Worm (Caenorhabditis elegans) whole organism, L1 larva: Measurements from ENCODE around the gene feh-1.

Source experiments
- C34B4.2 ChIP-seq: sonication (generic microtip); optimal IDR thresholded peaks from 2 replicates; lab custom pipeline; 2017; ENCODE audit warnings: mild to moderate bottlenecking, missing genetic modification characterization, missing compliant biosample characterization
- Y116A8C.19 ChIP-seq: sonication (generic microtip); optimal IDR thresholded peaks from 2 replicates; lab custom pipeline; 2016; ENCODE audit warnings: missing compliant biosample characterization, missing genetic modification characterization, borderline replicate concordance
- alr-1 ChIP-seq: fragments of 200-800 bp; sonication (Bioruptor generic); optimal IDR thresholded peaks from 2 replicates; lab custom pipeline; 2018; ENCODE audit warnings: borderline replicate concordance, mild to moderate bottlenecking, missing genetic modification characterization, missing compliant biosample characterization
- aly-2 ChIP-seq: fragments of 150-350 bp; optimal IDR thresholded peaks from 2 replicates; lab custom pipeline; 2014; ENCODE audit warnings: missing biosample characterization, missing genetic modification characterization
- ceh-63 ChIP-seq: fragments of 200-800 bp; sonication (Bioruptor generic); optimal IDR thresholded peaks from 2 replicates; lab custom pipeline; 2018; ENCODE audit warnings: mild to moderate bottlenecking, missing genetic modification characterization, missing compliant biosample characterization
- ceh-8 ChIP-seq: fragments of 200-800 bp; sonication (Bioruptor generic); optimal IDR thresholded peaks from 2 replicates; lab custom pipeline; 2018; ENCODE audit warnings: mild to moderate bottlenecking, missing genetic modification characterization, moderate library complexity, missing compliant biosample characterization
- ceh-82 ChIP-seq, 3 experiments: fragments of 150-350 bp in 1 of 3; sonication (generic microtip) in 2 of 3; optimal IDR thresholded peaks; 2 replicates each; lab custom pipeline; 2014 to 2017; ENCODE audit warnings: missing biosample characterization in 3 of 3, missing genetic modification characterization in 3 of 3
- ces-1 ChIP-seq: fragments of 150-350 bp; optimal IDR thresholded peaks from 2 replicates; lab custom pipeline; 2014; ENCODE audit warnings: missing biosample characterization, missing genetic modification reagents, missing genetic modification characterization
- egl-13 ChIP-seq: sonication (generic microtip); optimal IDR thresholded peaks from 2 replicates; lab custom pipeline; 2016; ENCODE audit warnings: missing genotype, missing genetic modification reagents, missing genetic modification characterization, missing compliant biosample characterization
- elt-2 ChIP-seq: sonication (generic microtip); optimal IDR thresholded peaks from 2 replicates; lab custom pipeline; 2016; ENCODE audit warnings: missing genetic modification characterization, mild to moderate bottlenecking, inconsistent platforms, missing compliant biosample characterization, missing genetic modification reagents
- elt-3 ChIP-seq, 6 experiments: fragments of 150-350 bp in 1 of 6; sonication (generic microtip); optimal IDR thresholded peaks; 2 replicates each; lab custom pipeline; 2017 to 2018; ENCODE audit warnings: missing biosample characterization in 6 of 6, missing genetic modification characterization in 6 of 6, inconsistent platforms in 1 of 6
- fkh-10 ChIP-seq: sonication (generic microtip); optimal IDR thresholded peaks from 2 replicates; lab custom pipeline; 2017; ENCODE audit warnings: missing biosample characterization, missing genetic modification reagents, missing genetic modification characterization
- grh-1 ChIP-seq: fragments of 200-800 bp; sonication (Bioruptor generic); IDR thresholded peaks from 2 replicates; pipeline ENCODE4 v1.3.6; 2022; ENCODE audit warnings: missing genetic modification reagents, missing genetic modification characterization, missing compliant biosample characterization
- hlh-17 ChIP-seq: fragments of 200-800 bp; sonication (Bioruptor generic); optimal IDR thresholded peaks from 2 replicates; lab custom pipeline; 2018; ENCODE audit warnings: missing genetic modification characterization, mild to moderate bottlenecking, missing compliant biosample characterization, moderate library complexity, borderline replicate concordance
- hlh-4 ChIP-seq: sonication (generic microtip); optimal IDR thresholded peaks from 2 replicates; lab custom pipeline; 2016; ENCODE audit warnings: mild to moderate bottlenecking, missing genetic modification characterization, missing compliant biosample characterization
- jun-1 ChIP-seq: fragments of 150-350 bp; optimal IDR thresholded peaks from 2 replicates; lab custom pipeline; 2014; ENCODE audit warnings: missing biosample characterization, missing genetic modification reagents, missing genetic modification characterization
- lin-13 ChIP-seq: fragments of 150-350 bp; optimal IDR thresholded peaks from 2 replicates; lab custom pipeline; 2014; ENCODE audit warnings: missing biosample characterization, missing genetic modification reagents, missing genetic modification characterization
- lin-35 ChIP-seq, 2 experiments: fragments of 150-350 bp; optimal IDR thresholded peaks; 2 replicates each; lab custom pipeline; 2014; ENCODE audit warnings: missing biosample characterization in 2 of 2, missing genetic modification characterization in 2 of 2, missing genetic modification reagents in 2 of 2
- lir-3 ChIP-seq: sonication (generic microtip); optimal IDR thresholded peaks from 2 replicates; lab custom pipeline; 2016; ENCODE audit warnings: mild to moderate bottlenecking, missing genetic modification characterization, moderate library complexity, missing compliant biosample characterization; ENCODE audit not compliant: poor library complexity
- mef-2 ChIP-seq: fragments of 150-350 bp; optimal IDR thresholded peaks from 2 replicates; lab custom pipeline; 2014; ENCODE audit warnings: missing biosample characterization, missing genetic modification characterization
- nhr-11 ChIP-seq: fragments of 150-350 bp; optimal IDR thresholded peaks from 2 replicates; lab custom pipeline; 2014; ENCODE audit warnings: missing biosample characterization, missing genetic modification characterization
- nhr-12 ChIP-seq: sonication (generic microtip); optimal IDR thresholded peaks from 2 replicates; lab custom pipeline; 2017; ENCODE audit warnings: missing biosample characterization, missing genetic modification characterization
- nhr-28 ChIP-seq: fragments of 150-350 bp; optimal IDR thresholded peaks from 2 replicates; lab custom pipeline; 2014; ENCODE audit warnings: missing biosample characterization, missing genetic modification characterization
- nhr-47 ChIP-seq: sonication (generic microtip); optimal IDR thresholded peaks from 2 replicates; lab custom pipeline; 2016; ENCODE audit warnings: mild to moderate bottlenecking, missing genetic modification characterization, moderate library complexity, missing compliant biosample characterization
- pag-3 ChIP-seq: sonication (generic microtip); optimal IDR thresholded peaks from 2 replicates; lab custom pipeline; 2017; ENCODE audit warnings: missing genetic modification characterization, mild to moderate bottlenecking, missing compliant biosample characterization, antibody characterized with exemption, borderline replicate concordance; ENCODE audit not compliant: insufficient read depth
- pax-3 ChIP-seq: fragments of 200-800 bp; sonication (Bioruptor generic); optimal IDR thresholded peaks from 2 replicates; lab custom pipeline; 2018; ENCODE audit warnings: mild to moderate bottlenecking, missing genetic modification characterization, moderate library complexity, missing compliant biosample characterization
- rnt-1 ChIP-seq: sonication (generic microtip); optimal IDR thresholded peaks from 2 replicates; lab custom pipeline; 2016; ENCODE audit warnings: mild to moderate bottlenecking, missing genetic modification characterization, moderate library complexity, missing compliant biosample characterization
- skn-1 ChIP-seq: fragments of 150-350 bp; optimal IDR thresholded peaks from 2 replicates; lab custom pipeline; 2014; ENCODE audit warnings: missing biosample characterization, missing genetic modification characterization
- snpc-4 ChIP-seq: fragments of 150-350 bp; optimal IDR thresholded peaks from 2 replicates; lab custom pipeline; 2014; ENCODE audit warnings: missing biosample characterization, missing genetic modification characterization
- sptf-1 ChIP-seq: fragments of 150-350 bp; optimal IDR thresholded peaks from 2 replicates; lab custom pipeline; 2014; ENCODE audit warnings: missing biosample characterization, missing genetic modification characterization
- sup-37 ChIP-seq: fragments of 200-800 bp; sonication (Bioruptor generic); optimal IDR thresholded peaks from 2 replicates; lab custom pipeline; 2018; ENCODE audit warnings: mild to moderate bottlenecking, missing genetic modification characterization, missing compliant biosample characterization
- swsn-7 ChIP-seq: sonication (generic microtip); optimal IDR thresholded peaks from 2 replicates; lab custom pipeline; 2016; ENCODE audit warnings: missing genetic modification characterization, missing compliant biosample characterization
- tlp-1 ChIP-seq: fragments of 150-350 bp; optimal IDR thresholded peaks from 2 replicates; lab custom pipeline; 2014; ENCODE audit warnings: missing biosample characterization, missing genetic modification characterization
- unc-30 ChIP-seq: sonication (generic microtip); optimal IDR thresholded peaks from 2 replicates; lab custom pipeline; 2017; ENCODE audit warnings: missing biosample characterization, missing genetic modification characterization
- unc-62 ChIP-seq: fragments of 150-350 bp; optimal IDR thresholded peaks from 2 replicates; lab custom pipeline; 2014; ENCODE audit warnings: missing biosample characterization, missing genetic modification reagents, missing genetic modification characterization
- zag-1 ChIP-seq: fragments of 150-350 bp; optimal IDR thresholded peaks from 2 replicates; lab custom pipeline; 2014; ENCODE audit warnings: missing biosample characterization, missing genetic modification characterization
- zip-4 ChIP-seq: fragments of 200-800 bp; sonication (Bioruptor generic); optimal IDR thresholded peaks from 2 replicates; lab custom pipeline; 2018; ENCODE audit warnings: mild to moderate bottlenecking, missing genetic modification characterization, moderate library complexity, missing compliant biosample characterization
- ztf-4 ChIP-seq: fragments of 150-350 bp; optimal IDR thresholded peaks from 2 replicates; lab custom pipeline; 2014; ENCODE audit warnings: missing biosample characterization, missing genetic modification characterization

The feh-1 gene

ce11 chrIII:2596984-2597454 lies 47.3 kb downstream of the feh-1 start, which contains the start of gene apb-1 (continued):
- TF ChIP-seq lin-13 (GFP tag; lab: Kevin White, UChicago), result peak; percentile 96
- TF ChIP-seq mef-2 (tag; lab: Kevin White, UChicago), result no peak
- TF ChIP-seq C34B4.2 (tag; lab: Kevin White, UChicago), result peak; percentile 55
- TF ChIP-seq fkh-10 (GFP tag; lab: Kevin White, UChicago), result peak; percentile 95
- no peak for TF ChIP-seq unc-62
- TF ChIP-seq zip-4 (GFP tag; lab: Kevin White, UChicago), result peak; percentile 88
- TF ChIP-seq nhr-47 (tag; lab: Kevin White, UChicago), result peak; percentile 98
- TF ChIP-seq swsn-7 (tag; lab: Kevin White, UChicago), result peak; percentile 98

ce11 chrIII:2597753-2598152 lies 48.0 kb downstream of the feh-1 start, which contains the start of gene mdt-19:
TSS of gene mdt-19 (plus strand) at chrIII:2598053.
- TF ChIP-seq grh-1 (GFP tag; lab: Robert Waterston, UW) (no peak), elt-2 (no peak), aly-2 (tag; lab: Kevin White, UChicago) (no peak), sptf-1 (no peak), tlp-1 (tag; lab: Kevin White, UChicago) (no peak), zag-1 (tag; lab: Kevin White, UChicago) (no peak), pax-3 (tag; lab: Kevin White, UChicago) (no peak), jun-1 (tag; lab: Kevin White, UChicago) (no peak), nhr-28 (tag; lab: Kevin White, UChicago) (no peak), nhr-47 (tag; lab: Kevin White, UChicago) (no peak), nhr-12 (tag; lab: Kevin White, UChicago) (no peak), ztf-4 (no peak), sup-37 (GFP tag; lab: Kevin White, UChicago) (no peak), skn-1 (tag; lab: Kevin White, UChicago) (no peak), ceh-8 (GFP tag; lab: Kevin White, UChicago) (no peak), lir-3 (no peak), alr-1 (tag; lab: Kevin White, UChicago) (no peak), ceh-82 (tag; optimal IDR thresholded peaks at IDR 0.05; lab: Kevin White, UChicago) (no peak), elt-3 (tag; optimal IDR thresholded peaks at IDR 0.05; lab: Kevin White, UChicago) (no peak)
- TF ChIP-seq, all 84 proteins: peak for 0

ce11 chrIII:2598491-2599065 lies 48.9 kb downstream of the feh-1 start:
- TF ChIP-seq lin-35 (GFP tag; optimal IDR thresholded peaks at IDR 0.05; lab: Kevin White, UChicago), result no peak
- no peak for TF ChIP-seq hlh-17 (GFP tag; lab: Kevin White, UChicago)
- TF ChIP-seq fkh-10 (GFP tag; lab: Kevin White, UChicago), result no peak
- no peak for TF ChIP-seq elt-3 (tag; optimal IDR thresholded peaks at IDR 0.05; lab: Kevin White, UChicago)
- no peak for TF ChIP-seq ceh-82 (tag; optimal IDR thresholded peaks at IDR 0.05; lab: Kevin White, UChicago)
- no peak for TF ChIP-seq rnt-1
- no peak for TF ChIP-seq snpc-4 (tag; lab: Kevin White, UChicago)
- no peak for TF ChIP-seq ces-1 (GFP tag; lab: Kevin White, UChicago)
- no peak for TF ChIP-seq nhr-11
- TF ChIP-seq unc-30 (tag; lab: Kevin White, UChicago), result no peak
- no peak for TF ChIP-seq C34B4.2 (tag; lab: Kevin White, UChicago)
- no peak for TF ChIP-seq hlh-4
- no peak for TF ChIP-seq ceh-63 (GFP tag; lab: Kevin White, UChicago)
- no peak for TF ChIP-seq pag-3 (tag; lab: Kevin White, UChicago)
- no peak for TF ChIP-seq swsn-7 (tag; lab: Kevin White, UChicago)
- no peak for TF ChIP-seq aly-2 (tag; lab: Kevin White, UChicago)
- TF ChIP-seq egl-13 (tag; lab: Kevin White, UChicago), result no peak
- TF ChIP-seq Y116A8C.19 (tag; lab: Kevin White, UChicago), result no peak
